Worm (Caenorhabditis elegans): ENCODE results near the gene stip-1.

DNA sequence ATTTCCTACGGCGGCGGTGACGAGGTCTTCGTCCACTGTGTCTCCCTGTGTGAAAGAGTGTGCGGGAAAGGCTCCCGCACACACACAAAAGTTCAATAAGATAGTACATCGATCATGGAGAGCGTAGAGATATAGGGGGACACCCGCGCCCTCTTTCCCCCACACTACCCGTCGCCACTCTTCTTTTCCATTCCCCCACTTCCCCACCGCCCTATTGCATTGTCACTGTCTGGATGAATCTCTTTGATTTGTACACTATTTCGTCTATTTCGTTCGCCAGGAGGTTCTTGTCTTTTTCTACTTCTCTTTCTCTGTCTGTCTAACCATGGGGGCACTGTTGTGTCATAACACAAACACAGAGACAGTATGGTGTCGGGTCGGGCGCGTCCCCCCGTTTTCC lies 32.4 kb upstream of the stip-1 start:
- TF ChIP-seq W03F9.2 (tag; optimal IDR thresholded peaks at IDR 0.05) (no peak), him-1 (tag; optimal IDR thresholded peaks at IDR 0.05) (no peak)
